Worm (Caenorhabditis elegans): ENCODE data around the gene srlf-5.

DNA sequence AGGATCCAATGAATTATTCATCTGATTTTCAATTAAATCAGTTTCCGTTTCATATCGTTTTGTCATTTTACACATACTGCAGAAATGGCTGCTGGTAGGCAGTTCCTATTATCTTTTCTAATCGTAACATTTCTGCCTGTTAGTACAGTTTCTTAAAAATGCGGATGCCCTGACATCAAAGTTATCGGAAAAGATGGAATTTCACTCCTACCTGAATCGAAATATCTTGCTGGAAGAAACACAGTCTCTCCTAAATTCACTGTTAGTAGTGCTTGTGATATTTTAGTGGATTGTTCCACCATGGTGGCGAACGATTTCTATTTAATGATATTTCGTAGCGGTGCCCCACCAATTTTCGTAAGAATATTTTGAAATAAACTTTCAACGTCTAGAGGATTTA lies 21.9 kb upstream of the srlf-5 start, which contains the start of gene F55G11.10:
- TF ChIP-seq egl-27 (tag; optimal IDR thresholded peaks at IDR 0.05) (no peak), snpc-4 (tag; optimal IDR thresholded peaks at IDR 0.05) (no peak), mml-1 (tag; optimal IDR thresholded peaks at IDR 0.05) (no peak), pha-4 (tag; optimal IDR thresholded peaks at IDR 0.05) (no peak), lin-39 (tag; optimal IDR thresholded peaks at IDR 0.05) (no peak), ztf-11 (tag; optimal IDR thresholded peaks at IDR 0.05) (no peak)

Measured in whole organism, L3 larva.